Worm (Caenorhabditis elegans): ENCODE results near the gene clp-7.

DNA sequence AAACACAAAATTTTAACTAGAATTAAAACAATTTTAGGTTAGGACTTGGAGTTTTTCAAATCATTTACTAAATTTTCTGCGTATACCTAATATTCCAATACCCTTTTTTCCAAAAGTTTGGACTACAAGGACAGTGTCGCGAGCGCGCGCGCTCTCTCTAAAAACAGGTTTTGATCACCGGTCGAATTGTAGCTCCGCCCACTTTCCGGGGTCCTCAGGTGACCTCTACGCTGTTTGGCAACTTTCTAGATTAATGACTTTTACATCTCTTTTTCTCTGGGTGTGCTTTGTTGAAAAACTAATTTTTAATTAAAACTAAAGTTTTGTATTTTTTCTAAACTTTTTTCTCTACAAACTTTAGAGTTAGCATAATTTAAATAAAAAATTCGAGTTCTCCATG, 56.7 kb downstream of the clp-7 start:
- TF ChIP-seq flt-1 (GFP tag; IDR thresholded peaks at IDR 0.05) = no peak
- no peak for TF ChIP-seq cog-1 (tag; optimal IDR thresholded peaks at IDR 0.05)

All from whole organism, midembryonic.